Fruit fly (Drosophila melanogaster): ENCODE measurements around the gene ntc.
A peak's percentile ranks its signal among the peaks of the same experiment; 100 is the strongest.

DNA sequence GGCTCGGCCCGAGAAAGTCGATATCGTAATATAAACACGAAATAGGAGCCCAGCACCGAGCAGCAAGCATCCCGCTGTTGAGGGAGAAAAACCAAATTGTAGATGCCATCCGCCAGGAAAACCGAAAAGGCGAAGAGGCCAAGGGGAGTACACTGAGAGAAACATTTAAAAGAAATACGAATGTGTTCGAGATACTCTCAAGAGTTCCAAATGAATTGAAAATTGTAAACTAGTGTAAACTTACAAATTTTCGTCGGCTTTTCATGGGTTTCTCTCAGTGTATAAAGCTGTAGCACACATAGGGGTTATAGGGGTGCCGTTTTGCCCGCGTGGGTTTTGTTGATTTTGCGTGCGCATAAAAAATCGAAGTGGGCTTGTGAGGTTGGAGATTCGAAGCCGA, 3.6 kb downstream of the ntc start:
- TF ChIP-seq Pif1B (GFP tag; optimal IDR thresholded peaks at IDR 0.05) (no peak), CG12605 (GFP tag; IDR thresholded peaks at IDR 0.05) (peak; percentile 50; the same call in 1 of the 2 replicates), D1 (tag; optimal IDR thresholded peaks at IDR 0.05) (no peak), CG9948 (tag; optimal IDR thresholded peaks at IDR 0.05) (peak; percentile 21), Pif1A (GFP tag; optimal IDR thresholded peaks at IDR 0.05) (no peak), CG14655 (GFP tag; optimal IDR thresholded peaks at IDR 0.05) (no peak), CG8301 (tag; optimal IDR thresholded peaks at IDR 0.05) (peak; percentile 25), CG4496 (GFP tag; IDR thresholded peaks at IDR 0.05) (peak; percentile 83)
